Fruit fly (Drosophila melanogaster): Measurements from ENCODE around the gene nanos.
A peak's percentile ranks its signal among the peaks of the same experiment; 100 is the strongest.

The nanos gene

dm6 chr3R:19151848-19152787 is 4.9 kb upstream of the nanos start:
- TF ChIP-seq CG33017 (tag; optimal IDR thresholded peaks at IDR 0.05) (peak; percentile 19), kay (GFP tag; ENCODE audit: borderline replicate concordance) (peak; percentile 69), Crg-1 (GFP tag; optimal IDR thresholded peaks at IDR 0.05) (no peak)

dm6 chr3R:19152835-19153234 is 4.2 kb upstream of the nanos start:
- TF ChIP-seq kay (GFP tag; ENCODE audit: borderline replicate concordance) (no peak), CG1620 (GFP tag; optimal IDR thresholded peaks at IDR 0.05) (no peak), Hr96 (GFP tag; optimal IDR thresholded peaks at IDR 0.05) (no peak), CG33017 (tag; optimal IDR thresholded peaks at IDR 0.05) (no peak), CG11617 (GFP tag; optimal IDR thresholded peaks at IDR 0.05) (no peak), ovo (GFP tag; optimal IDR thresholded peaks at IDR 0.05) (no peak), CG14711 (tag; optimal IDR thresholded peaks at IDR 0.05) (no peak), Clk (GFP tag; optimal IDR thresholded peaks at IDR 0.05) (no peak), CG7101 (tag; optimal IDR thresholded peaks at IDR 0.05) (no peak)

dm6 chr3R:19153502-19153983 is 3.5 kb upstream of the nanos start, which contains the start of gene CG5835:
CG5835 (minus strand) TSS chr3R:19153686.
- TF ChIP-seq toe (GFP tag; optimal IDR thresholded peaks at IDR 0.05) (no peak), Crg-1 (GFP tag; optimal IDR thresholded peaks at IDR 0.05) (no peak), bab1 (GFP tag; optimal IDR thresholded peaks at IDR 0.05) (peak; percentile 46), pad (GFP tag; optimal IDR thresholded peaks at IDR 0.05) (peak; percentile 11), CG14711 (tag; optimal IDR thresholded peaks at IDR 0.05) (peak; percentile 3), Mnt (GFP tag; optimal IDR thresholded peaks at IDR 0.05) (peak; percentile 58), CG1620 (GFP tag; optimal IDR thresholded peaks at IDR 0.05) (peak; percentile 36), kay (GFP tag; ENCODE audit: borderline replicate concordance) (peak; percentile 82), cnc (optimal IDR thresholded peaks at IDR 0.05) (no peak), Clk (GFP tag; optimal IDR thresholded peaks at IDR 0.05) (no peak), tj (GFP tag; optimal IDR thresholded peaks at IDR 0.05) (peak; percentile 62), CG11617 (GFP tag; optimal IDR thresholded peaks at IDR 0.05) (peak; percentile 15), CG12768 (GFP tag; optimal IDR thresholded peaks at IDR 0.05) (no peak), CG5204 (GFP tag; optimal IDR thresholded peaks at IDR 0.05) (no peak), CG7101 (tag; optimal IDR thresholded peaks at IDR 0.05) (peak; percentile 34)

- TF ChIP-seq bab1 (GFP tag; optimal IDR thresholded peaks at IDR 0.05) (peak; percentile 61), toe (GFP tag; optimal IDR thresholded peaks at IDR 0.05) (no peak), CG1620 (GFP tag; optimal IDR thresholded peaks at IDR 0.05) (peak; percentile 35), Mnt (GFP tag; optimal IDR thresholded peaks at IDR 0.05) (no peak), CG14711 (tag; optimal IDR thresholded peaks at IDR 0.05) (peak; percentile 33), ovo (GFP tag; optimal IDR thresholded peaks at IDR 0.05) (peak; percentile 45), pad (GFP tag; optimal IDR thresholded peaks at IDR 0.05) (peak; percentile 44)
These were observed 959 bp downstream of the nanos start for dm6 chr3R:19157997-19158396.

dm6 chr3R:19159778-19160177 is 2.7 kb downstream of the nanos start, which contains the start of gene CG11779:
CG11779 (minus strand) TSS chr3R:19159878.
- TF ChIP-seq cnc (optimal IDR thresholded peaks at IDR 0.05) (no peak), toe (GFP tag; optimal IDR thresholded peaks at IDR 0.05) (no peak), CG1620 (GFP tag; optimal IDR thresholded peaks at IDR 0.05) (no peak), CG7101 (tag; optimal IDR thresholded peaks at IDR 0.05) (no peak), CG7045 (GFP tag; optimal IDR thresholded peaks at IDR 0.05) (no peak), Crg-1 (GFP tag; optimal IDR thresholded peaks at IDR 0.05) (no peak), CG11617 (GFP tag; optimal IDR thresholded peaks at IDR 0.05) (no peak), Hr96 (GFP tag; optimal IDR thresholded peaks at IDR 0.05) (no peak), CG12768 (GFP tag; optimal IDR thresholded peaks at IDR 0.05) (no peak), tj (GFP tag; optimal IDR thresholded peaks at IDR 0.05) (no peak), CG14711 (tag; optimal IDR thresholded peaks at IDR 0.05) (no peak)

- TF ChIP-seq CG33017 (tag; optimal IDR thresholded peaks at IDR 0.05), result peak; percentile 80
- TF ChIP-seq CG5204 (GFP tag; optimal IDR thresholded peaks at IDR 0.05), result peak; percentile 86
- peak; percentile 90 for TF ChIP-seq CG14711 (tag; optimal IDR thresholded peaks at IDR 0.05)
- no peak for TF ChIP-seq cnc (optimal IDR thresholded peaks at IDR 0.05)
- TF ChIP-seq ovo (GFP tag; optimal IDR thresholded peaks at IDR 0.05), result peak; percentile 79
- TF ChIP-seq Hr96 (GFP tag; optimal IDR thresholded peaks at IDR 0.05), result peak; percentile 88
- peak; percentile 67 for TF ChIP-seq pad (GFP tag; optimal IDR thresholded peaks at IDR 0.05)
- peak; percentile 97 for TF ChIP-seq CG7101 (tag; optimal IDR thresholded peaks at IDR 0.05)
- TF ChIP-seq cic (GFP tag; optimal IDR thresholded peaks at IDR 0.05), result peak; percentile 71
- TF ChIP-seq Crg-1 (GFP tag; optimal IDR thresholded peaks at IDR 0.05), result peak; percentile 66
- TF ChIP-seq toe (GFP tag; optimal IDR thresholded peaks at IDR 0.05), result peak; percentile 93
- peak; percentile 98 for TF ChIP-seq Mnt (GFP tag; optimal IDR thresholded peaks at IDR 0.05)
- TF ChIP-seq CG7045 (GFP tag; optimal IDR thresholded peaks at IDR 0.05), result peak; percentile 67
- peak; percentile 64 for TF ChIP-seq tj (GFP tag; optimal IDR thresholded peaks at IDR 0.05)
- TF ChIP-seq kay (GFP tag; ENCODE audit: borderline replicate concordance), result no peak
- peak; percentile 88 for TF ChIP-seq CG1620 (GFP tag; optimal IDR thresholded peaks at IDR 0.05)
- peak; percentile 75 for TF ChIP-seq CG12768 (GFP tag; optimal IDR thresholded peaks at IDR 0.05)
- TF ChIP-seq bab1 (GFP tag; optimal IDR thresholded peaks at IDR 0.05), result peak; percentile 91
- TF ChIP-seq Clk (GFP tag; optimal IDR thresholded peaks at IDR 0.05), result peak; percentile 87
- TF ChIP-seq CG11617 (GFP tag; optimal IDR thresholded peaks at IDR 0.05), result peak; percentile 81
These were observed 5.1 kb downstream of the nanos start, which contains the start of the genes CG42359 and Nsun5 for dm6 chr3R:19162135-19162616. CG42359 (minus strand) TSS chr3R:19162300. Nsun5 (minus strand) TSS chr3R:19162300.

All from whole organism, adult.